Worm (Caenorhabditis elegans): Measurements from ENCODE around the gene hach-1.

The hach-1 gene

ce11 chrIII:5554884-5555500 lies at the start of gene hach-1, which contains the start of gene nmad-1:
TSS of gene hach-1 (plus strand) at chrIII:5555450.
TSS of gene nmad-1 (minus strand) at chrIII:5554934.
- TF ChIP-seq fkh-10 (GFP tag; optimal IDR thresholded peaks at IDR 0.05) (peak; percentile 36), dve-1 (tag; optimal IDR thresholded peaks at IDR 0.05; ENCODE audit: insufficient read depth) (peak; percentile 79), ceh-28 (tag; optimal IDR thresholded peaks at IDR 0.05) (peak; percentile 34), set-16 (GFP tag; IDR thresholded peaks at IDR 0.05) (no peak), ces-1 (GFP tag; optimal IDR thresholded peaks at IDR 0.05) (peak; percentile 82), ceh-20 (GFP tag; IDR thresholded peaks at IDR 0.05) (peak; percentile 59; the same call in 1 of the 2 replicates), nhr-77 (tag; optimal IDR thresholded peaks at IDR 0.05) (peak; percentile 14), nhr-76 (tag; optimal IDR thresholded peaks at IDR 0.05) (no peak), madf-9 (GFP tag; conservative IDR thresholded peaks at IDR 0.05) (0 out of 2 replicates have a peak, but pooled peaks have one; percentile 34), nhr-11 (tag; optimal IDR thresholded peaks at IDR 0.05) (no peak), ztf-11 (tag; optimal IDR thresholded peaks at IDR 0.05) (no peak), nhr-28 (tag; optimal IDR thresholded peaks at IDR 0.05) (peak; percentile 27), T26A8.4 (GFP tag; IDR thresholded peaks at IDR 0.05) (peak; percentile 65; the same call in 1 of the 2 replicates), pqm-1 (tag; optimal IDR thresholded peaks at IDR 0.05) (no peak), nhr-10 (tag; optimal IDR thresholded peaks at IDR 0.05) (peak; percentile 42), zip-11 (GFP tag; IDR thresholded peaks at IDR 0.05) (no peak), dpl-1 (GFP tag; optimal IDR thresholded peaks at IDR 0.05) (peak; percentile 76), daf-16 (GFP tag; optimal IDR thresholded peaks at IDR 0.05) (peak; percentile 18 to 49), daf-16 (tag; optimal IDR thresholded peaks at IDR 0.05) (peak; percentile 48), ceh-44 (GFP tag; IDR thresholded peaks at IDR 0.05) (no peak), nhr-111 (GFP tag; optimal IDR thresholded peaks at IDR 0.05) (no peak), lin-38 (GFP tag; IDR thresholded peaks at IDR 0.05) (peak; percentile 79), spr-1 (tag; optimal IDR thresholded peaks at IDR 0.05) (peak; percentile 34), nhr-48 (tag; optimal IDR thresholded peaks at IDR 0.05) (peak; percentile 69), hmg-1.1 (GFP tag; IDR thresholded peaks at IDR 0.05) (peak; percentile 80), dmd-6 (GFP tag; IDR thresholded peaks at IDR 0.05) (no peak), lin-1 (GFP tag; IDR thresholded peaks at IDR 0.05) (peak; percentile 64; the same call in 1 of the 2 replicates), D1046.2 (GFP tag; IDR thresholded peaks at IDR 0.05) (no peak), F44E2.7 (GFP tag; IDR thresholded peaks at IDR 0.05) (no peak), hlh-30 (tag; optimal IDR thresholded peaks at IDR 0.05; ENCODE audit: insufficient read depth) (peak; percentile 51), ztf-7 (tag; optimal IDR thresholded peaks at IDR 0.05) (no peak), pha-4 (GFP tag; IDR thresholded peaks at IDR 0.05) (peak; percentile 87), pha-4 (tag; optimal IDR thresholded peaks at IDR 0.05) (no peak), zfp-2 (tag; optimal IDR thresholded peaks at IDR 0.05) (peak; percentile 13), spr-3 (GFP tag; optimal IDR thresholded peaks at IDR 0.05) (no peak), mep-1 (tag; optimal IDR thresholded peaks at IDR 0.05) (peak; percentile 87), egl-43 (GFP tag; IDR thresholded peaks at IDR 0.05) (0 out of 2 replicates have a peak, but pooled peaks have one; percentile 57), nhr-25 (tag; optimal IDR thresholded peaks at IDR 0.05; ENCODE audit: borderline replicate concordance, insufficient read depth) (no peak), daf-19 (GFP tag; conservative IDR thresholded peaks at IDR 0.05) (0 out of 2 replicates have a peak, but pooled peaks have one; percentile 48), lsy-2 (tag; optimal IDR thresholded peaks at IDR 0.05) (peak in 1 of 2 experiments; percentile 81), nhr-42 (GFP tag; IDR thresholded peaks at IDR 0.05) (0 out of 2 replicates have a peak, but pooled peaks have one; percentile 46), mes-2 (tag; optimal IDR thresholded peaks at IDR 0.05; ENCODE audit: poor library complexity, severe bottlenecking) (peak; percentile 95), T20F7.1 (GFP tag; optimal IDR thresholded peaks at IDR 0.05) (peak; percentile 64), nhr-102 (tag; optimal IDR thresholded peaks at IDR 0.05) (peak; percentile 68), Y75B8A.6 (GFP tag; IDR thresholded peaks at IDR 0.05) (no peak), hif-1 (tag; optimal IDR thresholded peaks at IDR 0.05) (peak in 1 of 2 experiments; percentile 67), aly-2 (tag; optimal IDR thresholded peaks at IDR 0.05) (no peak), hlh-11 (tag; optimal IDR thresholded peaks at IDR 0.05) (peak; percentile 67), madf-5 (GFP tag; IDR thresholded peaks at IDR 0.05) (no peak), gei-8 (GFP tag; optimal IDR thresholded peaks at IDR 0.05) (no peak)

Measured in whole organism, L4 larva.